Worm (Caenorhabditis elegans) whole organism, late embryonic: ENCODE measurements around the gene txt-14.

Experiments
- nfya-1 ChIP-seq: sonication (generic microtip); optimal IDR thresholded peaks from 2 replicates; lab custom pipeline; 2017; ENCODE audit warnings: missing genetic modification characterization, mild to moderate bottlenecking, missing compliant biosample characterization, antibody characterized with exemption, moderate library complexity
- pag-3 ChIP-seq: sonication (generic microtip); optimal IDR thresholded peaks from 2 replicates; lab custom pipeline; 2016; ENCODE audit warnings: missing compliant biosample characterization, missing genetic modification characterization, borderline replicate concordance
- pha-4 ChIP-seq: fragments of 150-350 bp; optimal IDR thresholded peaks from 2 replicates; lab custom pipeline; 2018; ENCODE audit warnings: missing biosample characterization, missing genetic modification reagents, missing genetic modification characterization

DNA sequence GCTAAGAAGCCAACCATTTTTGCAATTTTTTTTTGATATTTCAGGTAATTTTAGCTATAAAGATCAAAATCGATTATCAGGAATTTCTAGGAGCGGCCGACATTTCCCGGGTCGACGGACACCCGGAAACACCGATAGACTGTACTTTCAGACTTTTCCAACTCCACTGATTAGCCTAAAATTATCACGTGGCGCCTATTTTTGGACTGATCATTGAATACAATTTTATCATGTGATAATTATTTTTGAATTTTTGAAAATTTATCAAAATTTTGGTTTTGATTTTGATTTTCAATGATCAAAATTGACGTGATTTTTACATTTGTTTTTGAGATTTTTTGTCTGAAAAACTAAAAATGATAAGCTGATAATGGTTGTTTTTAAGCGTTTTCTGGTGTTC, 4.2 kb upstream of the txt-14 start:
- TF ChIP-seq pag-3 (tag; lab: Kevin White, UChicago) (no peak), nfya-1 (tag; lab: Kevin White, UChicago) (no peak), pha-4 (tag; lab: Kevin White, UChicago) (no peak)
